Worm (Caenorhabditis elegans): ENCODE data around the gene W10C4.1.

DNA sequence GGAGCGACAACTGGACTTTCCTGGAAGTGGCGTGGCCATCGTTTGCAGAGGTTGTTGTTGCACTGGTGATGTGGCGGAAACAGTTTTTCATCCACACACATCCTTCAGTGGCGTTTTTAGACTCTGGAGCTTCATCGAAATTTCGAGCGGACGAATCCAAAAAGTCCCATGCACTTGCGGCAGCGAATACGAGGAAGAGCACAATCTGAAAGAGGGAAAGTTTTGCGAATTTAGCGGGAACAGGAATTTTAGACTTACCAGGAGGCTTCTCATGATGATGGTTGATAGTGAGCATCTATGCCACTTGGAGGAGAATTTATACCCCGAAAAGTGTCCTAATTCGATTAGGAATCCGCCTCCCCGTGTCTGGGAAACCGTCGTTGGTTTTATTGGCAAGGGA lies 29.2 kb downstream of the W10C4.1 start, which contains the start of gene F40G9.14:
- no peak for TF ChIP-seq him-1 (tag; optimal IDR thresholded peaks at IDR 0.05)
- no peak for TF ChIP-seq dao-5 (tag; optimal IDR thresholded peaks at IDR 0.05)

Data from whole organism, L4/young adult.